Fruit fly (Drosophila melanogaster) whole organism, embryonic: ENCODE data around the gene CG7352.

Experiments
- CG10209 ChIP-seq: fragments of 200-800 bp; sonication (Bioruptor generic); optimal IDR thresholded peaks from 3 replicates; lab custom pipeline; 2017; ENCODE audit warnings: missing biosample characterization, mild to moderate bottlenecking, missing genetic modification characterization, missing genetic modification reagents
- CG10431 ChIP-seq: fragments of 200-800 bp; sonication (Bioruptor generic); optimal IDR thresholded peaks from 3 replicates; lab custom pipeline; 2018; ENCODE audit warnings: missing biosample characterization, mild to moderate bottlenecking, missing genetic modification characterization
- CG11560 ChIP-seq: fragments of 200-800 bp; sonication (Bioruptor generic); IDR thresholded peaks from 3 replicates; pipeline ENCODE4 v1.3.6; 2022; ENCODE audit warnings: missing biosample characterization, missing genetic modification characterization
- CG12744 ChIP-seq: fragments of 200-800 bp; sonication (Bioruptor generic); optimal IDR thresholded peaks from 2 replicates; lab custom pipeline; 2016; ENCODE audit warnings: missing biosample characterization, missing genetic modification characterization
- CG12769 ChIP-seq: fragments of 200-800 bp; sonication (Bioruptor generic); optimal IDR thresholded peaks from 2 replicates; lab custom pipeline; 2019; ENCODE audit warnings: missing biosample characterization, mild to moderate bottlenecking, missing genetic modification characterization, moderate library complexity
- CG13424 ChIP-seq: fragments of 200-800 bp; sonication (Bioruptor generic); optimal IDR thresholded peaks from 2 replicates; lab custom pipeline; 2019; ENCODE audit warnings: missing biosample characterization, mild to moderate bottlenecking, missing genetic modification characterization, moderate library complexity
- CG13624 ChIP-seq: fragments of 200-800 bp; sonication (Bioruptor generic); optimal IDR thresholded peaks from 2 replicates; lab custom pipeline; 2016; ENCODE audit warnings: missing biosample characterization, missing genetic modification characterization
- CG14710 ChIP-seq: fragments of 200-800 bp; sonication (Bioruptor generic); optimal IDR thresholded peaks from 3 replicates; lab custom pipeline; 2019; ENCODE audit warnings: missing biosample characterization, mild to moderate bottlenecking, missing genetic modification characterization, moderate library complexity
- CG14860 ChIP-seq: fragments of 200-800 bp; sonication (Bioruptor generic); IDR thresholded peaks from 3 replicates; pipeline ENCODE4 v1.3.6; 2022; ENCODE audit warnings: missing biosample characterization, missing genetic modification characterization; ENCODE audit not compliant: partially characterized antibody
- CG15514 ChIP-seq: fragments of 200-800 bp; sonication (Bioruptor generic); optimal IDR thresholded peaks from 3 replicates; lab custom pipeline; 2017; ENCODE audit warnings: missing biosample characterization, missing genetic modification characterization, mild to moderate bottlenecking, moderate library complexity, missing genetic modification reagents
- CG15696 ChIP-seq: fragments of 200-800 bp; sonication (Bioruptor generic); optimal IDR thresholded peaks from 2 replicates; lab custom pipeline; 2019; ENCODE audit warnings: missing biosample characterization, mild to moderate bottlenecking, missing genetic modification characterization, moderate library complexity
- CG1792 ChIP-seq: fragments of 200-800 bp; sonication (Bioruptor generic); optimal IDR thresholded peaks from 2 replicates; lab custom pipeline; 2016; ENCODE audit warnings: missing biosample characterization, missing genetic modification characterization
- CG1832 ChIP-seq: fragments of 200-800 bp; sonication (Bioruptor generic); optimal IDR thresholded peaks from 2 replicates; lab custom pipeline; 2017; ENCODE audit warnings: missing biosample characterization, mild to moderate bottlenecking, missing genetic modification characterization, inconsistent platforms
- CG2875 ChIP-seq: fragments of 200-800 bp; sonication (Bioruptor generic); optimal IDR thresholded peaks from 2 replicates; lab custom pipeline; 2017; ENCODE audit warnings: missing biosample characterization, mild to moderate bottlenecking, missing genetic modification characterization, missing genetic modification reagents
- CG31388 ChIP-seq: fragments of 200-800 bp; sonication (Bioruptor generic); optimal IDR thresholded peaks from 2 replicates; lab custom pipeline; 2016; ENCODE audit warnings: missing biosample characterization, missing genetic modification characterization
- CG32772 ChIP-seq: fragments of 200-800 bp; sonication (Bioruptor generic); IDR thresholded peaks from 2 replicates; pipeline ENCODE4 v1.3.6; 2022; ENCODE audit warnings: missing biosample characterization, missing genetic modification characterization
- CG5245 ChIP-seq: fragments of 200-800 bp; sonication (Bioruptor generic); optimal IDR thresholded peaks from 3 replicates; lab custom pipeline; 2016; ENCODE audit warnings: missing biosample characterization, missing genetic modification characterization
- CG6813 ChIP-seq: fragments of 200-800 bp; sonication (Bioruptor generic); optimal IDR thresholded peaks from 2 replicates; lab custom pipeline; 2017; ENCODE audit warnings: missing biosample characterization, missing genetic modification characterization, mild to moderate bottlenecking, moderate library complexity, missing genetic modification reagents
- CG9727 ChIP-seq: fragments of 200-800 bp; sonication (Bioruptor generic); optimal IDR thresholded peaks from 3 replicates; lab custom pipeline; 2017; ENCODE audit warnings: missing biosample characterization, mild to moderate bottlenecking, missing genetic modification characterization
- GATAe ChIP-seq: fragments of 200-800 bp; sonication (Bioruptor generic); conservative IDR thresholded peaks from 2 replicates; pipeline ENCODE4 v1.3.6; 2022; ENCODE audit warnings: missing biosample characterization, missing genetic modification characterization
- H15 ChIP-seq: fragments of 200-800 bp; sonication (Bioruptor generic); IDR thresholded peaks from 3 replicates; pipeline ENCODE4 v1.3.6; 2022; ENCODE audit warnings: missing biosample characterization, missing genetic modification characterization
- Kr ChIP-seq: fragments of 200-800 bp; sonication (Bioruptor generic); optimal IDR thresholded peaks from 2 replicates; lab custom pipeline; 2017; ENCODE audit warnings: missing biosample characterization, mild to moderate bottlenecking, missing genetic modification characterization
- Lpt ChIP-seq: fragments of >200 bp; optimal IDR thresholded peaks from 2 replicates; lab custom pipeline; 2018; ENCODE audit warnings: missing biosample characterization, missing genetic modification characterization
- NK7.1 ChIP-seq: fragments of 200-800 bp; sonication (Bioruptor generic); optimal IDR thresholded peaks from 3 replicates; lab custom pipeline; 2016; ENCODE audit warnings: missing biosample characterization, missing genetic modification characterization
- ac ChIP-seq: fragments of 200-800 bp; sonication (Bioruptor generic); optimal IDR thresholded peaks from 3 replicates; lab custom pipeline; 2017; ENCODE audit warnings: missing biosample characterization, mild to moderate bottlenecking, missing genetic modification characterization
- dan ChIP-seq: fragments of 200-800 bp; sonication (Bioruptor generic); IDR thresholded peaks from 2 replicates; pipeline ENCODE4 v1.3.6; 2022; ENCODE audit warnings: missing biosample characterization, missing genetic modification characterization
- fd102C ChIP-seq: fragments of 200-800 bp; sonication (Bioruptor generic); optimal IDR thresholded peaks from 2 replicates; lab custom pipeline; 2018; ENCODE audit warnings: missing biosample characterization, mild to moderate bottlenecking, missing genetic modification characterization, moderate library complexity
- fd3F ChIP-seq: fragments of 200-800 bp; sonication (Bioruptor generic); optimal IDR thresholded peaks from 2 replicates; lab custom pipeline; 2018; ENCODE audit warnings: missing biosample characterization, mild to moderate bottlenecking, missing genetic modification characterization, moderate library complexity
- her ChIP-seq: fragments of 200-800 bp; sonication (Bioruptor generic); optimal IDR thresholded peaks from 2 replicates; lab custom pipeline; 2016; ENCODE audit warnings: missing biosample characterization, missing genetic modification characterization
- ind ChIP-seq: fragments of 200-800 bp; sonication (Bioruptor generic); optimal IDR thresholded peaks from 3 replicates; lab custom pipeline; 2016; ENCODE audit warnings: missing biosample characterization, missing genetic modification characterization
- kni ChIP-seq: fragments of 200-800 bp; sonication (Bioruptor generic); optimal IDR thresholded peaks from 3 replicates; lab custom pipeline; 2017; ENCODE audit warnings: mild to moderate bottlenecking, missing biosample characterization, missing genetic modification reagents, missing genetic modification characterization
- luna ChIP-seq: fragments of 200-800 bp; sonication (Bioruptor generic); optimal IDR thresholded peaks from 2 replicates; lab custom pipeline; 2016; ENCODE audit warnings: missing biosample characterization, missing genetic modification characterization
- onecut ChIP-seq: fragments of 200-800 bp; sonication (Bioruptor generic); IDR thresholded peaks from 2 replicates; pipeline ENCODE4 v1.3.6; 2022; ENCODE audit warnings: missing biosample characterization, missing genetic modification characterization
- pita ChIP-seq: fragments of 200-800 bp; sonication (Bioruptor generic); optimal IDR thresholded peaks from 2 replicates; lab custom pipeline; 2017; ENCODE audit warnings: missing biosample characterization, mild to moderate bottlenecking, missing genetic modification characterization
- slou ChIP-seq: fragments of 200-800 bp; sonication (Bioruptor generic); optimal IDR thresholded peaks from 3 replicates; lab custom pipeline; 2016; ENCODE audit warnings: missing biosample characterization, missing genetic modification characterization
- tll ChIP-seq, 2 experiments: fragments of 200-800 bp in 1 of 2; fragments of >200 bp in 1 of 2; sonication (Bioruptor generic) in 1 of 2; optimal IDR thresholded peaks; 2 replicates each; lab custom pipeline; 2017 to 2019; ENCODE audit warnings: missing biosample characterization in 2 of 2, missing genetic modification characterization in 2 of 2, mild to moderate bottlenecking in 1 of 2, moderate library complexity in 1 of 2
- vvl ChIP-seq: fragments of 200-800 bp; sonication (Bioruptor generic); IDR thresholded peaks from 2 replicates; pipeline ENCODE4 v1.3.6; 2022; ENCODE audit warnings: missing biosample characterization, missing genetic modification characterization
- wor ChIP-seq: fragments of 200-800 bp; sonication (Bioruptor generic); IDR thresholded peaks from 2 replicates; pipeline ENCODE4 v1.3.6; 2022; ENCODE audit warnings: missing biosample characterization, missing genetic modification characterization
- zen ChIP-seq: fragments of 200-800 bp; sonication (Bioruptor generic); optimal IDR thresholded peaks from 3 replicates; lab custom pipeline; 2018; ENCODE audit warnings: missing biosample characterization, mild to moderate bottlenecking, missing genetic modification characterization, moderate library complexity

CG7352 gene

DNA sequence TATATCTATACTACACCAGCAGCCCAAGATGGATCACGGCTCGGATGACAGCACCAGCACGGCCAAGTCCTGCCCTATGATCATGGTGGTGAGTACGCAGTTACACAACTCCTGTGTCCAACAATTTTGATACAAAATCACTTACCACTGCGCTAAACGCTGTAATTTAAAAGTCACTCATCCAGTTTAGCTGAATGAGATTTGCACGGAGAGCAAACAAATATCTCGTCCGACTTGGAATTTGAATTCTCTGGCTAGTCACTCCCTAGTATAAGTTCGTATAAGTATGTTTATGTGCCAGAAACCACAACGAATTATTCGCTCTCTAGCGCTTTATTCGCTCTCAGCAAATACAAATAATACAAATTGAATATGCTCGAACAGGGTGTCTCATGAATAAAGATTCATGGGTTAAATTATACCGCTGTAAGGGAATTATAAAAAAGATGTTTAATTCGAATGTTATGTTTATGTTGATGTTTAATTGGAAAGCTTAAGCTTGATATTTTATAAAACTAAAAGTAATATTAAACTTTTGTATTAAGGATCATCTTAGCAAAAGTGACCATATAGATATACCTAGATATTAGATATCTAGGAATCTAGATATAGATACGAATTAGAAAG, 29.6 kb upstream of the CG7352 start (continued):
- TF ChIP-seq wor (GFP tag; lab: Robert Waterston, UW) (no peak), Lpt (no peak), CG2875 (GFP tag; lab: Kevin White, UChicago) (no peak)
- TF ChIP-seq, all 482 proteins: peak for 37

DNA sequence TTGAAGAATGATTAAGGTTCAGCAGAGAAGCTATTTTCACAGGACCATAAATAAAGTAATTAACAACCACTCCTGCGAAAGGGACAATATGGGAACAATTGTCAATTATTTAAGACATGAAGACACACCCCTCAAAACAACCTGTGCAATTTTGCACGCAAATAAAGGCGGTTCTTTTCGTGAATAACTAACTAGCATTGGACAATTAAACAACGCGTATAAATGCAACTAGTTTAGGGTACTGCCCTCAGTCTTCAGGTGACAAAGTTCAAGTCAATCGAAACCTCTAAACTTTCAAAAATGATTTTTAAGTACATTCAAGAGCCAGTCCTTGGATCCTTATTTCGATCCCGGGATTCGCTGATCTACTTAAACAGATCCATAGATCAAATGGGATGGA, 25.9 kb upstream of the CG7352 start, which contains the start of gene Or85a:
Gene Or85a, plus strand, starts transcription at position 301 of the 400 bp plus-strand sequence.
- no peak for TF ChIP-seq CG15514 (GFP tag; lab: Kevin White, UChicago)
- no peak for TF ChIP-seq vvl (GFP tag; lab: Robert Waterston, UW)
- no peak for TF ChIP-seq onecut (GFP tag; lab: Robert Waterston, UW)
- no peak for TF ChIP-seq CG6813 (GFP tag; lab: Kevin White, UChicago)
- no peak for TF ChIP-seq CG12744
- no peak for TF ChIP-seq CG10209 (GFP tag; lab: Kevin White, UChicago)
- TF ChIP-seq slou, result no peak
- TF ChIP-seq GATAe (GFP tag; lab: Robert Waterston, UW), result no peak
- no peak for TF ChIP-seq CG10431 (GFP tag; lab: Kevin White, UChicago)
- TF ChIP-seq pita, result no peak
- TF ChIP-seq CG14710, result no peak
- no peak for TF ChIP-seq CG11560 (tag; lab: Robert Waterston, UW)
- no peak for TF ChIP-seq CG14860 (GFP tag; lab: Robert Waterston, UW)
- TF ChIP-seq fd3F, result no peak
- TF ChIP-seq CG1832 (GFP tag; lab: Kevin White, UChicago), result no peak
- TF ChIP-seq ind, result no peak
- no peak for TF ChIP-seq CG1792 (GFP tag; lab: Kevin White, UChicago)
- no peak for TF ChIP-seq Kr

DNA sequence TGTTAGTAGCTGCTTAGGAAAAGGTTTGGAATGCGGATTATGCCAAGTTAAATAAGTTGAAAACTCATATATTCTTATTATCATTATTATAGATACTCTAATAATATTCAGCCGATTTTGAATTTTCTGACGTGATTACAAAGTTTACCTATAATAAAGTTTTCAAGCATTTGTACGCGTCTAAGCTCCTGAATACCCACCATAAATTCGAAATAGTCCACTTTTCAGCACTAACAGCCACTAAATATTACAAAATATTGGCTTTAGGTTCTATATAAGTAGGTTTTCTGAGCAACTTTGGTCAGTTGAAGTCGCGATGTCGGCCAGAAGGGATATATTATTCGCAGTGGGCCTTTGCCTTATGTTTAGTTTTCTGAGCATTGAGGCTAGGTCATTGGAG, 23.4 kb upstream of the CG7352 start, which contains the start of gene CG7443:
Gene CG7443, plus strand, starts transcription at position 301 of the 400 bp plus-strand sequence.
- TF ChIP-seq CG13424 (tag; lab: Kevin White, UChicago) (no peak), H15 (GFP tag; lab: Robert Waterston, UW) (no peak), dan (GFP tag; lab: Robert Waterston, UW) (no peak), CG31388 (GFP tag; lab: Kevin White, UChicago) (no peak), her (no peak), CG5245 (GFP tag; lab: Kevin White, UChicago) (no peak), CG12769 (tag; lab: Kevin White, UChicago) (no peak), luna (no peak)

- TF ChIP-seq CG13624 (GFP tag; lab: Kevin White, UChicago) (no peak), ac (GFP tag; lab: Kevin White, UChicago) (peak; percentile 36), NK7.1 (no peak), fd102C (peak; percentile 57), kni (GFP tag; lab: Kevin White, UChicago) (peak; percentile 23), tll (GFP tag; optimal IDR thresholded peaks at IDR 0.05; lab: Kevin White, UChicago) (peak in 1 of 2 experiments; percentile 85), CG15696 (tag; lab: Kevin White, UChicago) (peak; percentile 39), H15 (GFP tag; lab: Robert Waterston, UW) (no peak), zen (peak; percentile 6), CG32772 (GFP tag; lab: Robert Waterston, UW) (no peak), CG9727 (GFP tag; lab: Kevin White, UChicago) (peak; percentile 20)
Observed at dm6 chr3R:8326884-8327283, 20.5 kb upstream of the CG7352 start.
